Worm (Caenorhabditis elegans) whole organism, midembryonic: Measurements from ENCODE around the gene F19B6.3.
A peak's percentile ranks its signal among the peaks of the same experiment; 100 is the strongest.

Experiments used
- T22C8.4 ChIP-seq: fragments of 200-800 bp; sonication (Bioruptor generic); IDR thresholded peaks from 2 replicates; pipeline ENCODE4 v1.3.6; 2022; ENCODE audit warnings: missing genetic modification characterization, missing compliant biosample characterization
- cog-1 ChIP-seq: sonication (generic microtip); optimal IDR thresholded peaks from 2 replicates; lab custom pipeline; 2016; ENCODE audit warnings: missing genetic modification characterization, missing compliant biosample characterization
- flt-1 ChIP-seq: fragments of 200-800 bp; sonication (Bioruptor generic); IDR thresholded peaks from 2 replicates; pipeline ENCODE4 v1.3.6; 2022; ENCODE audit warnings: missing genetic modification characterization, missing compliant biosample characterization
- klf-2 ChIP-seq: fragments of 200-800 bp; sonication (Bioruptor generic); conservative IDR thresholded peaks from 2 replicates; pipeline ENCODE4 v1.3.6; 2022; ENCODE audit warnings: missing genetic modification reagents, missing genetic modification characterization, missing compliant biosample characterization
- med-1 ChIP-seq: sonication (generic microtip); optimal IDR thresholded peaks from 2 replicates; lab custom pipeline; 2017; ENCODE audit warnings: missing genetic modification characterization, mild to moderate bottlenecking, missing compliant biosample characterization, antibody characterized with exemption, missing genetic modification reagents; ENCODE audit not compliant: insufficient read depth
- ref-1 ChIP-seq: fragments of 200-800 bp; sonication (Bioruptor generic); conservative IDR thresholded peaks from 2 replicates; pipeline ENCODE4 v1.3.6; 2022; ENCODE audit warnings: missing genetic modification reagents, missing genetic modification characterization, missing compliant biosample characterization
- tab-1 ChIP-seq: fragments of 200-800 bp; sonication (Bioruptor generic); IDR thresholded peaks from 2 replicates; pipeline ENCODE4 v1.3.6; 2022; ENCODE audit warnings: missing genetic modification characterization, missing compliant biosample characterization
- ztf-23 ChIP-seq: fragments of 200-800 bp; sonication (Bioruptor generic); IDR thresholded peaks from 2 replicates; pipeline ENCODE4 v1.3.6; 2022; ENCODE audit warnings: missing genetic modification reagents, missing genetic modification characterization, missing compliant biosample characterization
- ztf-29 ChIP-seq: fragments of 200-800 bp; sonication (Bioruptor generic); IDR thresholded peaks from 2 replicates; pipeline ENCODE4 v1.3.6; 2022; ENCODE audit warnings: missing genetic modification reagents, missing genetic modification characterization, missing compliant biosample characterization

Gene F19B6.3

DNA sequence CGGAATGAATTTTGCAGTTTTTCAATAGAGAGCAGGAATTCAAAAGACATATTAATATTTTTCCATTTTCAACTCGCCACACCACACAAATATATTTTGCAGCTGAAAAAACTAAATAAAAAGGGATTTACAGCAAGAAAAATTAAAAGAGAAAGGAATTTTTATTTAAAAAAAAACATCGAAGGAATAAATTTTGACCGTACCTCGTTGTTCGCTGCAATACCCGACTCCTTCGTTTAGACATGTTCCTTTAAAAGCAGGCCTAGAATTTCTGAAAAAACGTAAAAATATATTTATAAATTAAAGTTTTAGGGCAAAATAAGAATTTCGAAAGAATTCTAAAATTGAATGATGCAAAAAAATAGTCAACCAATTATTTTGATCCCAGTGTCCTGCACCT is 8.8 kb downstream of the F19B6.3 start, which contains the start of gene F19B6.1:
Gene F19B6.1, minus strand, starts transcription at position 278 of the 400 bp plus-strand sequence.
- no peak for TF ChIP-seq cog-1 (tag; lab: Kevin White, UChicago)
- TF ChIP-seq ztf-23 (GFP tag; lab: Robert Waterston, UW), result no peak

- TF ChIP-seq tab-1 (GFP tag; lab: Robert Waterston, UW) (no peak), ztf-23 (GFP tag; lab: Robert Waterston, UW) (no peak), med-1 (GFP tag; lab: Kevin White, UChicago) (no peak), ztf-29 (GFP tag; lab: Robert Waterston, UW) (no peak), flt-1 (GFP tag; lab: Robert Waterston, UW) (no peak), cog-1 (tag; lab: Kevin White, UChicago) (no peak), ref-1 (no peak), T22C8.4 (GFP tag; lab: Robert Waterston, UW) (no peak)
These were observed 10.0 kb downstream of the F19B6.3 start, which contains the start of the genes F19B6.10 and wht-5 for ce11 chrIV:12336893-12337627. Gene F19B6.10, plus strand, starts transcription at chrIV:12337193. Gene wht-5, plus strand, starts transcription at chrIV:12337577.

- no peak for TF ChIP-seq cog-1 (tag; lab: Kevin White, UChicago)
These were observed 13.9 kb downstream of the F19B6.3 start for ce11 chrIV:12340885-12341284.

ce11 chrIV:12349639-12350038 is 22.6 kb downstream of the F19B6.3 start, which contains the start of gene best-22:
Gene best-22, plus strand, starts transcription at chrIV:12349939.
- no peak for TF ChIP-seq T22C8.4 (GFP tag; lab: Robert Waterston, UW)

DNA sequence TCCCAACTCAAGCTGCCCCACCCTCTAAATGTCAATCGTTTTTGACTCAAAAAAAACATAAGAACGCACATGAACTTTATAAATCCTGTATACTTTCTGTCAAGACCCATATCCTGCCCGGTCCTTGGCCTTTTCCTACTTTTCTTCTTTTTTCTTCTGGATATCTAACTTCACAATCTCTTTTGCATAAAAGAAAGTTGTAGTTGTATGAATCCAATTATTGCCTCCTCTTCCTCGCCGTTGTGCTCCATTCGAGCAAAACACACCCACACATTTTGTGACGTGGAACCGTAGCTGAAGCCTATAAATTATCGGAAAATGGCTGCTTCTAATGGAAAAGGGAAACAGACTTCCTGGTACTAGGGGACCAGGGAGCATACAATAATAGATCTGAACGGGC is 23.2 kb downstream of the F19B6.3 start:
- TF ChIP-seq cog-1 (tag; lab: Kevin White, UChicago), result no peak
- TF ChIP-seq ztf-29 (GFP tag; lab: Robert Waterston, UW), result no peak
- no peak for TF ChIP-seq T22C8.4 (GFP tag; lab: Robert Waterston, UW)
- TF ChIP-seq ref-1, result no peak
- TF ChIP-seq med-1 (GFP tag; lab: Kevin White, UChicago), result no peak
- no peak for TF ChIP-seq tab-1 (GFP tag; lab: Robert Waterston, UW)
- TF ChIP-seq flt-1 (GFP tag; lab: Robert Waterston, UW), result no peak
- TF ChIP-seq klf-2 (GFP tag; lab: Robert Waterston, UW), result no peak
- no peak for TF ChIP-seq ztf-23 (GFP tag; lab: Robert Waterston, UW)

ce11 chrIV:12359979-12360378 is 32.9 kb downstream of the F19B6.3 start:
- TF ChIP-seq klf-2 (GFP tag; lab: Robert Waterston, UW) (no peak), ztf-29 (GFP tag; lab: Robert Waterston, UW) (no peak), ref-1 (no peak), med-1 (GFP tag; lab: Kevin White, UChicago) (no peak), flt-1 (GFP tag; lab: Robert Waterston, UW) (no peak), tab-1 (GFP tag; lab: Robert Waterston, UW) (no peak), ztf-23 (GFP tag; lab: Robert Waterston, UW) (no peak), T22C8.4 (GFP tag; lab: Robert Waterston, UW) (no peak), cog-1 (tag; lab: Kevin White, UChicago) (no peak)

ce11 chrIV:12360742-12361195 is 33.7 kb downstream of the F19B6.3 start, which contains the start of gene sec-24.2:
Gene sec-24.2, minus strand, starts transcription at chrIV:12360792.
- TF ChIP-seq cog-1 (tag; lab: Kevin White, UChicago) (no peak), tab-1 (GFP tag; lab: Robert Waterston, UW) (no peak), flt-1 (GFP tag; lab: Robert Waterston, UW) (no peak), ztf-23 (GFP tag; lab: Robert Waterston, UW) (no peak), ref-1 (no peak), T22C8.4 (GFP tag; lab: Robert Waterston, UW) (no peak)

DNA sequence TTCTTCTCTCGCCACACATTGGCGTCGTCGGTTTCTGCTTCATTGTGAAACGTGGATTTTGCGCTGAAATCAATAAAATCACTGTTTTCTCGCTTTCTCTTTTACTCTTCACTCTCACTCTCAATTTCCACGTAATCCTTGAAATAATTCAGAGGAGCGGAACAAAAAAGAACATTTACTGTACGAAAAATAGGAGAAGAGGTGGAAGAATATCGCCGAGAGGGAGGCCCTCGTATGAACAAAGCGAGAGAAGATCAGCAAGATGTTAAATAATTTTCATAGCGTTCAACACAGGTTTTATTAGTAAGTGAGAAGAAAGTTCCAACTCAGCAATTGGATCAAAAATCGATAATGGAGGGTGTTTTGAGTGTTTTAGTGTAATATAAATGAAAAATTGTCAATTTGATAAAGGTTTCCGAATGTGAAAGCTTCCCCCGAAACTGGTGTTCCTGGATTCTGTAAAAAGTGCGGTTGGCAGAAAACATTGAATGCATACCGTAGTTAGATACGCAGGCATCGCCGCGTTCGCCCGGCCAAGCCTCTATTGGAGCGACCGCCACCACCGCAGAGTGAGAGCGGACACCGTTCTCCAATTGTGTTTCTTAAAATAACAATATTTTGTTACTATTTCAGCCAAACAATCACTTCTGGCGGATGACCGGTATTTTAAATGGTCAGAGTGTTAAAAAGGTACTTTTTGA is 34.5 kb downstream of the F19B6.3 start, which contains the start of the genes ccr-4 and ZC518.8:
Gene ccr-4, plus strand, starts transcription at position 151 of the 701 bp plus-strand sequence.
Gene ZC518.8, minus strand, starts transcription at position 517 of the 701 bp plus-strand sequence.
- no peak for TF ChIP-seq med-1 (GFP tag; lab: Kevin White, UChicago)
- no peak for TF ChIP-seq ztf-23 (GFP tag; lab: Robert Waterston, UW)
- no peak for TF ChIP-seq tab-1 (GFP tag; lab: Robert Waterston, UW)
- TF ChIP-seq ztf-29 (GFP tag; lab: Robert Waterston, UW), result no peak
- no peak for TF ChIP-seq klf-2 (GFP tag; lab: Robert Waterston, UW)
- TF ChIP-seq cog-1 (tag; lab: Kevin White, UChicago), result no peak
- no peak for TF ChIP-seq flt-1 (GFP tag; lab: Robert Waterston, UW)
- no peak for TF ChIP-seq T22C8.4 (GFP tag; lab: Robert Waterston, UW)
- TF ChIP-seq ref-1, result no peak

ce11 chrIV:12364964-12365363 is 37.9 kb downstream of the F19B6.3 start:
- TF ChIP-seq tab-1 (GFP tag; lab: Robert Waterston, UW) (no peak), ztf-29 (GFP tag; lab: Robert Waterston, UW) (peak; percentile 48; the same call in 1 of the 2 replicates)

DNA sequence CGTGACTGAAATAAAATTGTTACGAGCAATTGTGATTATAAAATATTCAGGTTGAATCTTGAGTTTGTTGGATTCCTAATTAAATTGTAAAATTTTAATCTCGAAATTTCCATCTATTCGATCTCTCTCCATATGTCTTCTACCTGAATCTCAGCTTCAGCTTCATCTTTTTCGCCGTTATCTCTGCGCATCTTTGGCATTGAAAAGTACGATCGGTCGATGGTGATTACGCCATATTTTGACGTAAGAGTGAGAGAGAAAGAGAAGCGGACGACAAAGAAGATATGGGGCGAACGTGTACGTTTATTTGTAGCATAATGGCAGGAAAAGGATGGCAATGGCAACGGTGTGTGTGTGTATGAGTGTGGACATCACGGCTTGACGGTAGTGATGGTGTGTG is 39.5 kb downstream of the F19B6.3 start:
- TF ChIP-seq T22C8.4 (GFP tag; lab: Robert Waterston, UW) (no peak), ztf-29 (GFP tag; lab: Robert Waterston, UW) (no peak), ref-1 (no peak), flt-1 (GFP tag; lab: Robert Waterston, UW) (no peak), tab-1 (GFP tag; lab: Robert Waterston, UW) (no peak), ztf-23 (GFP tag; lab: Robert Waterston, UW) (no peak), med-1 (GFP tag; lab: Kevin White, UChicago) (no peak), cog-1 (tag; lab: Kevin White, UChicago) (no peak), klf-2 (GFP tag; lab: Robert Waterston, UW) (no peak)
